Worm (Caenorhabditis elegans) whole organism, L4 larva: ENCODE data around the gene pdhk-2.

Experiments
- fos-1 ChIP-seq: fragments of 150-350 bp; optimal IDR thresholded peaks from 2 replicates; lab custom pipeline; 2014; ENCODE audit warnings: missing biosample characterization, missing genetic modification characterization
- mep-1 ChIP-seq: fragments of 150-350 bp; sonication (generic microtip); optimal IDR thresholded peaks from 3 replicates; lab custom pipeline; 2014; ENCODE audit warnings: missing biosample characterization, missing genetic modification characterization
- nhr-11 ChIP-seq: fragments of 150-350 bp; optimal IDR thresholded peaks from 2 replicates; lab custom pipeline; 2014; ENCODE audit warnings: missing biosample characterization, missing genetic modification characterization
- nhr-237 ChIP-seq: sonication (generic microtip); optimal IDR thresholded peaks from 2 replicates; lab custom pipeline; 2017; ENCODE audit warnings: missing biosample characterization, missing genetic modification characterization
- php-3 ChIP-seq: fragments of 200-800 bp; sonication (Bioruptor generic); IDR thresholded peaks from 2 replicates; pipeline ENCODE4 v1.3.6; 2022; ENCODE audit warnings: missing genetic modification reagents, missing genetic modification characterization, missing compliant biosample characterization
- rbr-2 ChIP-seq: sonication (generic microtip); optimal IDR thresholded peaks from 2 replicates; lab custom pipeline; 2016; ENCODE audit warnings: missing genotype, missing genetic modification characterization, missing compliant biosample characterization
- tra-1 ChIP-seq: fragments of 200-800 bp; sonication (Bioruptor generic); IDR thresholded peaks from 2 replicates; pipeline ENCODE4 v1.3.6; 2022; ENCODE audit warnings: missing genetic modification reagents, missing genetic modification characterization, missing compliant biosample characterization
- ztf-11 ChIP-seq: fragments of 150-350 bp; optimal IDR thresholded peaks from 2 replicates; lab custom pipeline; 2014; ENCODE audit warnings: missing biosample characterization, missing genetic modification characterization

- TF ChIP-seq ztf-11 (tag; lab: Kevin White, UChicago) = no peak
- TF ChIP-seq rbr-2 (tag; lab: Kevin White, UChicago) = no peak
- no peak for TF ChIP-seq tra-1 (GFP tag; lab: Robert Waterston, UW)
- no peak for TF ChIP-seq php-3 (GFP tag; lab: Robert Waterston, UW)
- no peak for TF ChIP-seq mep-1 (tag; lab: Kevin White, UChicago)
- no peak for TF ChIP-seq nhr-11 (tag; lab: Kevin White, UChicago)
- TF ChIP-seq nhr-237 = no peak
- TF ChIP-seq fos-1 (tag; lab: Kevin White, UChicago) = no peak
These were observed 743 bp upstream of the pdhk-2 start for ce11 chrIII:8741955-8742354.
